Fruit fly (Drosophila melanogaster) whole organism, embryonic: Measurements from ENCODE around the gene ball.

Experiments
- Ada2b ChIP-seq: fragments of 200-800 bp; sonication (Bioruptor generic); IDR thresholded peaks from 2 replicates; pipeline ENCODE4 v1.3.6; 2022; ENCODE audit warnings: missing biosample characterization, missing genetic modification characterization
- Aef1 ChIP-seq: fragments of 200-800 bp; sonication (Bioruptor generic); IDR thresholded peaks from 3 replicates; pipeline ENCODE4 v1.3.6; 2022; ENCODE audit warnings: missing biosample characterization, missing genetic modification characterization
- CG10431 ChIP-seq: fragments of 200-800 bp; sonication (Bioruptor generic); optimal IDR thresholded peaks from 3 replicates; lab custom pipeline; 2018; ENCODE audit warnings: missing biosample characterization, mild to moderate bottlenecking, missing genetic modification characterization
- CG11504 ChIP-seq: fragments of 200-800 bp; sonication (Bioruptor generic); optimal IDR thresholded peaks from 3 replicates; lab custom pipeline; 2019; ENCODE audit warnings: missing biosample characterization, mild to moderate bottlenecking, missing genetic modification characterization, moderate library complexity
- CG12219 ChIP-seq: fragments of 200-800 bp; sonication (Bioruptor generic); optimal IDR thresholded peaks from 3 replicates; lab custom pipeline; 2018; ENCODE audit warnings: missing biosample characterization, mild to moderate bottlenecking, missing genetic modification characterization
- CG12659 ChIP-seq: fragments of 200-800 bp; sonication (Bioruptor generic); optimal IDR thresholded peaks from 3 replicates; lab custom pipeline; 2017; ENCODE audit warnings: mild to moderate bottlenecking, missing biosample characterization, missing genetic modification reagents, missing genetic modification characterization
- CG13624 ChIP-seq: fragments of 200-800 bp; sonication (Bioruptor generic); optimal IDR thresholded peaks from 2 replicates; lab custom pipeline; 2016; ENCODE audit warnings: missing biosample characterization, missing genetic modification characterization
- CG14667 ChIP-seq: fragments of 200-800 bp; sonication (Bioruptor generic); IDR thresholded peaks from 2 replicates; pipeline ENCODE4 v1.3.6; 2022; ENCODE audit warnings: missing biosample characterization, missing genetic modification characterization
- CG15601 ChIP-seq: fragments of 200-800 bp; sonication (Bioruptor generic); optimal IDR thresholded peaks from 3 replicates; lab custom pipeline; 2019; ENCODE audit warnings: missing biosample characterization, mild to moderate bottlenecking, missing genetic modification characterization, moderate library complexity
- CG1602 ChIP-seq: fragments of 200-800 bp; sonication (Bioruptor generic); optimal IDR thresholded peaks from 3 replicates; lab custom pipeline; 2016; ENCODE audit warnings: missing biosample characterization, missing genetic modification characterization
- CG1603 ChIP-seq: fragments of 200-800 bp; sonication (Bioruptor generic); optimal IDR thresholded peaks from 2 replicates; lab custom pipeline; 2019; ENCODE audit warnings: missing biosample characterization, mild to moderate bottlenecking, missing genetic modification characterization, moderate library complexity
- CG17385 ChIP-seq: fragments of 200-800 bp; sonication (Bioruptor generic); optimal IDR thresholded peaks from 3 replicates; lab custom pipeline; 2018; ENCODE audit warnings: missing biosample characterization, mild to moderate bottlenecking, missing genetic modification characterization
- CG17829 ChIP-seq: fragments of 200-800 bp; optimal IDR thresholded peaks from 2 replicates; lab custom pipeline; 2019; ENCODE audit warnings: missing biosample characterization, mild to moderate bottlenecking, missing genetic modification characterization, moderate library complexity
- CG2678 ChIP-seq: fragments of 200-800 bp; sonication (Bioruptor generic); optimal IDR thresholded peaks from 3 replicates; lab custom pipeline; 2019; ENCODE audit warnings: missing biosample characterization, mild to moderate bottlenecking, missing genetic modification characterization, moderate library complexity
- CG6654 ChIP-seq: fragments of 200-800 bp; sonication (Bioruptor generic); optimal IDR thresholded peaks from 2 replicates; lab custom pipeline; 2017; ENCODE audit warnings: missing biosample characterization, mild to moderate bottlenecking, missing genetic modification characterization
- CG7786 ChIP-seq: fragments of 200-800 bp; sonication (Bioruptor generic); optimal IDR thresholded peaks from 2 replicates; lab custom pipeline; 2016; ENCODE audit warnings: missing biosample characterization, missing genetic modification characterization
- CG7963 ChIP-seq: fragments of 200-800 bp; sonication (Bioruptor generic); IDR thresholded peaks from 3 replicates; pipeline ENCODE4 v1.3.6; 2022; ENCODE audit warnings: missing biosample characterization, missing genetic modification characterization; ENCODE audit not compliant: partially characterized antibody
- CG9932 ChIP-seq: fragments of 200-800 bp; sonication (Bioruptor generic); IDR thresholded peaks from 2 replicates; pipeline ENCODE4 v1.3.6; 2022; ENCODE audit warnings: missing biosample characterization, missing genetic modification characterization
- CHES-1-like ChIP-seq: fragments of 200-800 bp; sonication (Bioruptor generic); optimal IDR thresholded peaks from 2 replicates; lab custom pipeline; 2016; ENCODE audit warnings: missing biosample characterization, missing genetic modification characterization
- CrebB ChIP-seq: fragments of 200-800 bp; sonication (Bioruptor generic); optimal IDR thresholded peaks from 3 replicates; lab custom pipeline; 2018; ENCODE audit warnings: missing biosample characterization, mild to moderate bottlenecking, missing genetic modification characterization
- Dad ChIP-seq: fragments of 200-800 bp; sonication (Bioruptor generic); optimal IDR thresholded peaks from 3 replicates; lab custom pipeline; 2016; ENCODE audit warnings: missing biosample characterization, missing genetic modification characterization
- Dbx ChIP-seq: fragments of 200-800 bp; sonication (Bioruptor generic); IDR thresholded peaks from 3 replicates; pipeline ENCODE4 v1.3.6; 2022; ENCODE audit warnings: missing biosample characterization, missing genetic modification characterization
- HLHmδ ChIP-seq: fragments of 200-800 bp; sonication (Bioruptor generic); optimal IDR thresholded peaks from 2 replicates; lab custom pipeline; 2018; ENCODE audit warnings: missing biosample characterization, mild to moderate bottlenecking, missing genetic modification characterization, moderate library complexity
- Hand ChIP-seq: fragments of 200-800 bp; sonication (Bioruptor generic); optimal IDR thresholded peaks from 2 replicates; lab custom pipeline; 2017; ENCODE audit warnings: mild to moderate bottlenecking, missing biosample characterization, missing genetic modification reagents, missing genetic modification characterization
- Hey ChIP-seq: fragments of 200-800 bp; sonication (Bioruptor generic); optimal IDR thresholded peaks from 3 replicates; lab custom pipeline; 2018; ENCODE audit warnings: missing biosample characterization, mild to moderate bottlenecking, missing genetic modification characterization
- Max ChIP-seq: fragments of 200-800 bp; sonication (Bioruptor generic); optimal IDR thresholded peaks from 2 replicates; lab custom pipeline; 2016; ENCODE audit warnings: missing biosample characterization, mild to moderate bottlenecking, missing genetic modification characterization
- NC2α ChIP-seq: fragments of 200-800 bp; sonication (Bioruptor generic); optimal IDR thresholded peaks from 2 replicates; lab custom pipeline; 2016; ENCODE audit warnings: missing biosample characterization, missing genetic modification characterization
- NFAT ChIP-seq: fragments of 200-800 bp; sonication (Bioruptor generic); IDR thresholded peaks from 2 replicates; pipeline ENCODE4 v1.3.6; 2022; ENCODE audit warnings: missing biosample characterization, missing genetic modification characterization
- Oaz ChIP-seq: fragments of 200-800 bp; sonication (Bioruptor generic); IDR thresholded peaks from 2 replicates; pipeline ENCODE4 v1.3.6; 2022; ENCODE audit warnings: missing biosample characterization, missing genetic modification characterization
- Sox100B ChIP-seq: fragments of 200-800 bp; sonication (Bioruptor generic); optimal IDR thresholded peaks from 3 replicates; lab custom pipeline; 2018; ENCODE audit warnings: missing biosample characterization, mild to moderate bottlenecking, missing genetic modification characterization
- Taf1 ChIP-seq: fragments of 200-800 bp; sonication (Bioruptor generic); IDR thresholded peaks from 2 replicates; pipeline ENCODE4 v1.3.6; 2022; ENCODE audit warnings: missing biosample characterization, missing genetic modification characterization
- Tbp ChIP-seq: fragments of >200 bp; optimal IDR thresholded peaks from 2 replicates; lab custom pipeline; 2018; ENCODE audit warnings: missing biosample characterization, missing genetic modification characterization
- al ChIP-seq: fragments of 200-800 bp; sonication (Bioruptor generic); IDR thresholded peaks from 2 replicates; pipeline ENCODE4 v1.3.6; 2022; ENCODE audit warnings: missing biosample characterization, missing genetic modification characterization
- ase ChIP-seq: fragments of 200-800 bp; sonication (Bioruptor generic); IDR thresholded peaks from 3 replicates; pipeline ENCODE4 v1.3.6; 2022; ENCODE audit warnings: missing biosample characterization, missing genetic modification characterization
- bcd ChIP-seq: fragments of 200-800 bp; sonication (Bioruptor generic); optimal IDR thresholded peaks from 2 replicates; lab custom pipeline; 2017; ENCODE audit warnings: missing biosample characterization, mild to moderate bottlenecking, missing genetic modification characterization
- ci ChIP-seq: fragments of 200-800 bp; sonication (Bioruptor generic); IDR thresholded peaks from 3 replicates; pipeline ENCODE4 v1.3.6; 2022; ENCODE audit warnings: missing biosample characterization, missing genetic modification characterization
- fd64A ChIP-seq: fragments of 200-800 bp; sonication (Bioruptor generic); optimal IDR thresholded peaks from 3 replicates; lab custom pipeline; 2018; ENCODE audit warnings: missing biosample characterization, mild to moderate bottlenecking, missing genetic modification characterization
- insv ChIP-seq, 2 experiments: fragments of 200-800 bp; sonication (Bioruptor generic); optimal IDR thresholded peaks; 3 replicates each; lab custom pipeline; 2016 to 2018; ENCODE audit warnings: missing biosample characterization in 2 of 2, missing genetic modification characterization in 2 of 2
- jing ChIP-seq: fragments of 200-800 bp; sonication (Bioruptor generic); optimal IDR thresholded peaks from 2 replicates; lab custom pipeline; 2018; ENCODE audit warnings: missing biosample characterization, mild to moderate bottlenecking, missing genetic modification characterization
- kah ChIP-seq: fragments of 200-800 bp; sonication (Bioruptor generic); optimal IDR thresholded peaks from 2 replicates; lab custom pipeline; 2018; ENCODE audit warnings: missing biosample characterization, mild to moderate bottlenecking, missing genetic modification characterization
- mld ChIP-seq: fragments of 200-800 bp; sonication (Bioruptor generic); IDR thresholded peaks from 3 replicates; pipeline ENCODE4 v1.3.6; 2022; ENCODE audit warnings: missing biosample characterization, missing genetic modification characterization; ENCODE audit not compliant: partially characterized antibody
- org-1 ChIP-seq: fragments of 200-800 bp; sonication (Bioruptor generic); optimal IDR thresholded peaks from 2 replicates; lab custom pipeline; 2017; ENCODE audit warnings: missing biosample characterization, missing genetic modification characterization
- pfk ChIP-seq: fragments of 200-800 bp; sonication (Bioruptor generic); optimal IDR thresholded peaks from 2 replicates; lab custom pipeline; 2018; ENCODE audit warnings: missing biosample characterization, mild to moderate bottlenecking, missing genetic modification characterization, moderate library complexity
- rib ChIP-seq: fragments of 200-800 bp; sonication (Bioruptor generic); IDR thresholded peaks from 2 replicates; pipeline ENCODE4 v1.3.6; 2022; ENCODE audit warnings: missing biosample characterization, missing genetic modification characterization
- slou ChIP-seq: fragments of 200-800 bp; sonication (Bioruptor generic); optimal IDR thresholded peaks from 3 replicates; lab custom pipeline; 2016; ENCODE audit warnings: missing biosample characterization, missing genetic modification characterization
- sob ChIP-seq: fragments of 200-800 bp; sonication (Bioruptor generic); IDR thresholded peaks from 2 replicates; pipeline ENCODE4 v1.3.6; 2022; ENCODE audit warnings: missing biosample characterization, missing genetic modification characterization
- stwl ChIP-seq: fragments of 200-800 bp; sonication (Bioruptor generic); optimal IDR thresholded peaks from 3 replicates; lab custom pipeline; 2018; ENCODE audit warnings: missing biosample characterization, mild to moderate bottlenecking, missing genetic modification characterization, moderate library complexity
- sug ChIP-seq: fragments of 200-800 bp; optimal IDR thresholded peaks from 2 replicates; lab custom pipeline; 2019; ENCODE audit warnings: missing biosample characterization, mild to moderate bottlenecking, missing genetic modification characterization, moderate library complexity
- tap ChIP-seq: fragments of 200-800 bp; optimal IDR thresholded peaks from 3 replicates; lab custom pipeline; 2019; ENCODE audit warnings: missing biosample characterization, mild to moderate bottlenecking, missing genetic modification characterization, moderate library complexity
- twi ChIP-seq: fragments of 200-800 bp; optimal IDR thresholded peaks from 2 replicates; lab custom pipeline; 2019; ENCODE audit warnings: missing biosample characterization, mild to moderate bottlenecking, missing genetic modification characterization, moderate library complexity
- unc-4 ChIP-seq: fragments of 200-800 bp; sonication (Bioruptor generic); IDR thresholded peaks from 2 replicates; pipeline ENCODE4 v1.3.6; 2022; ENCODE audit warnings: missing biosample characterization, missing genetic modification characterization; ENCODE audit not compliant: partially characterized antibody

The ball gene

dm6 chr3R:26915463-26915925, 48.9 kb upstream of the ball start, which contains the start of gene CG46339 (continued):
- TF ChIP-seq CG12659 (peak; percentile 61), CG10431 (GFP tag; lab: Kevin White, UChicago) (peak; percentile 55), CG15601 (peak; percentile 100), HLHmδ (GFP tag; lab: Kevin White, UChicago) (peak; percentile 84), fd64A (GFP tag; lab: Kevin White, UChicago) (peak; percentile 27), Max (GFP tag; lab: Kevin White, UChicago) (peak; percentile 52), unc-4 (0 out of 2 replicates have a peak, but pooled peaks have one; percentile 32), slou (no peak), CG13624 (GFP tag; lab: Kevin White, UChicago) (peak; percentile 11), CrebB (peak; percentile 85), CG17385 (GFP tag; lab: Kevin White, UChicago) (peak; percentile 71), Dbx (GFP tag; lab: Robert Waterston, UW) (peak; percentile 80; the same call in 2 of the 3 replicates), rib (GFP tag; lab: Robert Waterston, UW) (peak; percentile 59; the same call in 1 of the 2 replicates), Aef1 (GFP tag; lab: Robert Waterston, UW) (no peak), NC2α (GFP tag; lab: Kevin White, UChicago) (no peak), ase (no peak), CG7963 (GFP tag; lab: Robert Waterston, UW) (no peak), sob (GFP tag; lab: Robert Waterston, UW) (peak; percentile 79), NFAT (peak; percentile 55; the same call in 1 of the 2 replicates), CG1603 (tag; lab: Kevin White, UChicago) (peak; percentile 16), CG2678 (tag; lab: Kevin White, UChicago) (peak; percentile 71), Sox100B (GFP tag; lab: Kevin White, UChicago) (peak; percentile 47), kah (GFP tag; lab: Kevin White, UChicago) (peak; percentile 9), pfk (GFP tag; lab: Kevin White, UChicago) (peak; percentile 52), bcd (GFP tag; lab: Kevin White, UChicago) (peak; percentile 48), insv (GFP tag; optimal IDR thresholded peaks at IDR 0.05; lab: Kevin White, UChicago) (peak in 1 of 2 experiments; percentile 10), CG12219 (GFP tag; lab: Kevin White, UChicago) (peak; percentile 67), CG11504 (tag; lab: Kevin White, UChicago) (peak; percentile 63), Tbp (GFP tag; lab: Kevin White, UChicago) (no peak), CG1602 (GFP tag; lab: Kevin White, UChicago) (no peak), Hey (tag; lab: Kevin White, UChicago) (peak; percentile 74), CG6654 (GFP tag; lab: Kevin White, UChicago) (no peak), Oaz (GFP tag; lab: Robert Waterston, UW) (no peak), tap (tag; lab: Kevin White, UChicago) (peak; percentile 49), ci (GFP tag; lab: Robert Waterston, UW) (peak; percentile 91), Taf1 (GFP tag; lab: Robert Waterston, UW) (no peak), mld (GFP tag; lab: Robert Waterston, UW) (no peak), CHES-1-like (GFP tag; lab: Kevin White, UChicago) (peak; percentile 60), al (GFP tag; lab: Robert Waterston, UW) (no peak), stwl (tag; lab: Kevin White, UChicago) (peak; percentile 5), twi (tag; lab: Kevin White, UChicago) (no peak), CG9932 (peak; percentile 55; the same call in 1 of the 2 replicates), CG17829 (peak; percentile 29), jing (no peak), Hand (GFP tag; lab: Kevin White, UChicago) (peak; percentile 87), CG7786 (GFP tag; lab: Kevin White, UChicago) (no peak), org-1 (GFP tag; lab: Kevin White, UChicago) (peak; percentile 32), Dad (peak; percentile 55), sug (tag; lab: Kevin White, UChicago) (peak; percentile 76), Ada2b (GFP tag; lab: Robert Waterston, UW) (peak; percentile 33; the same call in 1 of the 2 replicates), CG14667 (GFP tag; lab: Robert Waterston, UW) (no peak)
